Fruit fly (Drosophila melanogaster) whole organism, embryonic: ENCODE results near the gene CG42465.

ENCODE experiments used
- CG11398 ChIP-seq: fragments of 200-800 bp; sonication (Bioruptor generic); optimal IDR thresholded peaks from 2 replicates; lab custom pipeline; 2016; ENCODE audit warnings: missing biosample characterization, missing genetic modification characterization
- CG12071 ChIP-seq: fragments of 200-800 bp; sonication (Bioruptor generic); optimal IDR thresholded peaks from 3 replicates; lab custom pipeline; 2018; ENCODE audit warnings: missing biosample characterization, mild to moderate bottlenecking, missing genetic modification characterization
- CG12236 ChIP-seq: fragments of 200-800 bp; sonication (Bioruptor generic); optimal IDR thresholded peaks from 2 replicates; lab custom pipeline; 2016; ENCODE audit warnings: missing biosample characterization, missing genetic modification characterization
- CG13123 ChIP-seq: fragments of 200-800 bp; sonication (Bioruptor generic); optimal IDR thresholded peaks from 2 replicates; lab custom pipeline; 2016; ENCODE audit warnings: missing biosample characterization, missing genetic modification characterization
- CG16779 ChIP-seq: fragments of 200-800 bp; sonication (Bioruptor generic); IDR thresholded peaks from 2 replicates; pipeline ENCODE4 v1.3.6; 2022; ENCODE audit warnings: missing biosample characterization, missing genetic modification characterization
- CG2120 ChIP-seq: fragments of 200-800 bp; sonication (Bioruptor generic); optimal IDR thresholded peaks from 3 replicates; lab custom pipeline; 2016; ENCODE audit warnings: missing biosample characterization, missing genetic modification characterization
- CG31388 ChIP-seq: fragments of 200-800 bp; sonication (Bioruptor generic); optimal IDR thresholded peaks from 2 replicates; lab custom pipeline; 2016; ENCODE audit warnings: missing biosample characterization, missing genetic modification characterization
- CG3163 ChIP-seq: fragments of 200-800 bp; sonication (Bioruptor generic); optimal IDR thresholded peaks from 3 replicates; lab custom pipeline; 2016; ENCODE audit warnings: missing biosample characterization, missing genetic modification characterization
- CG34224 ChIP-seq: fragments of 200-800 bp; sonication (Bioruptor generic); IDR thresholded peaks from 3 replicates; pipeline ENCODE4 v1.3.6; 2022; ENCODE audit warnings: missing biosample characterization, missing genetic modification characterization; ENCODE audit not compliant: partially characterized antibody
- CG4328 ChIP-seq: fragments of 200-800 bp; sonication (Bioruptor generic); optimal IDR thresholded peaks from 3 replicates; lab custom pipeline; 2017; ENCODE audit warnings: missing biosample characterization, missing genetic modification reagents, missing genetic modification characterization
- CG6254 ChIP-seq: fragments of 200-800 bp; sonication (Bioruptor generic); optimal IDR thresholded peaks from 3 replicates; lab custom pipeline; 2017; ENCODE audit warnings: mild to moderate bottlenecking, missing biosample characterization, missing genetic modification reagents, missing genetic modification characterization
- CG7556 ChIP-seq: fragments of 200-800 bp; sonication (Bioruptor generic); optimal IDR thresholded peaks from 2 replicates; lab custom pipeline; 2017; ENCODE audit warnings: missing biosample characterization, mild to moderate bottlenecking, missing genetic modification characterization
- CG9215 ChIP-seq: fragments of 200-800 bp; sonication (Bioruptor generic); IDR thresholded peaks from 2 replicates; pipeline ENCODE4 v1.3.6; 2022; ENCODE audit warnings: missing biosample characterization, missing genetic modification characterization
- CoRest ChIP-seq: fragments of 200-800 bp; sonication (Bioruptor generic); optimal IDR thresholded peaks from 3 replicates; lab custom pipeline; 2018; ENCODE audit warnings: missing biosample characterization, mild to moderate bottlenecking, missing genetic modification characterization, moderate library complexity
- Deaf1 ChIP-seq: fragments of 200-800 bp; optimal IDR thresholded peaks from 3 replicates; lab custom pipeline; 2019; ENCODE audit warnings: missing biosample characterization, mild to moderate bottlenecking, missing genetic modification characterization, moderate library complexity
- Dfd ChIP-seq, 2 experiments: fragments of >200 bp; optimal IDR thresholded peaks; 2 replicates each; lab custom pipeline; 2017; ENCODE audit warnings: missing biosample characterization in 2 of 2, missing genetic modification characterization in 2 of 2
- Elba2 ChIP-seq: fragments of 200-800 bp; sonication (Bioruptor generic); optimal IDR thresholded peaks from 3 replicates; lab custom pipeline; 2016; ENCODE audit warnings: missing biosample characterization, missing genetic modification characterization
- Fer3 ChIP-seq: fragments of 200-800 bp; sonication (Bioruptor generic); optimal IDR thresholded peaks from 2 replicates; lab custom pipeline; 2018; ENCODE audit warnings: missing biosample characterization, mild to moderate bottlenecking, missing genetic modification characterization, moderate library complexity
- Hr51 ChIP-seq, 2 experiments: fragments of 200-800 bp; sonication (Bioruptor generic); optimal IDR thresholded peaks; 2 replicates in 1 of 2; 3 replicates in 1 of 2; lab custom pipeline; 2016 to 2018; ENCODE audit warnings: missing biosample characterization in 2 of 2, missing genetic modification characterization in 2 of 2, mild to moderate bottlenecking in 1 of 2, moderate library complexity in 1 of 2
- Lhr ChIP-seq: fragments of 200-800 bp; sonication (Bioruptor generic); optimal IDR thresholded peaks from 3 replicates; lab custom pipeline; 2017; ENCODE audit warnings: mild to moderate bottlenecking, missing biosample characterization, missing genetic modification reagents, missing genetic modification characterization
- Med ChIP-seq: fragments of 200-800 bp; sonication (Bioruptor generic); peaks from one replicate; lab custom pipeline; 2016; ENCODE audit warnings: missing biosample characterization, missing genetic modification characterization, mild to moderate bottlenecking, inconsistent platforms, moderate library complexity
- NK7.1 ChIP-seq: fragments of 200-800 bp; sonication (Bioruptor generic); optimal IDR thresholded peaks from 3 replicates; lab custom pipeline; 2016; ENCODE audit warnings: missing biosample characterization, missing genetic modification characterization
- PHDP ChIP-seq: fragments of 200-800 bp; sonication (Bioruptor generic); optimal IDR thresholded peaks from 3 replicates; lab custom pipeline; 2018; ENCODE audit warnings: missing biosample characterization, mild to moderate bottlenecking, missing genetic modification characterization, moderate library complexity
- Rfx ChIP-seq: fragments of 200-800 bp; sonication (Bioruptor generic); IDR thresholded peaks from 2 replicates; pipeline ENCODE4 v1.3.6; 2022; ENCODE audit warnings: missing biosample characterization, missing genetic modification characterization
- Sox102F ChIP-seq: fragments of 200-800 bp; sonication (Bioruptor generic); optimal IDR thresholded peaks from 2 replicates; lab custom pipeline; 2018; ENCODE audit warnings: missing biosample characterization, mild to moderate bottlenecking, missing genetic modification characterization, moderate library complexity
- Ssrp ChIP-seq: fragments of 200-800 bp; sonication (Bioruptor generic); optimal IDR thresholded peaks from 2 replicates; lab custom pipeline; 2018; ENCODE audit warnings: missing biosample characterization, mild to moderate bottlenecking, missing genetic modification characterization, moderate library complexity
- Trl ChIP-seq, 3 experiments: fragments of >200 bp in 2 of 3; fragments of 200-800 bp in 1 of 3; sonication (Bioruptor generic) in 1 of 3; optimal IDR thresholded peaks; 2 replicates in 1 of 3; 3 replicates in 2 of 3; lab custom pipeline; 2016 to 2017; ENCODE audit warnings: missing biosample characterization in 1 of 3, missing genetic modification characterization in 1 of 3
- abd-A ChIP-seq: fragments of 200-800 bp; sonication (Bioruptor generic); optimal IDR thresholded peaks from 3 replicates; lab custom pipeline; 2019; ENCODE audit warnings: missing biosample characterization, mild to moderate bottlenecking, missing genetic modification characterization, moderate library complexity
- dmrt99B ChIP-seq: fragments of 200-800 bp; sonication (Bioruptor generic); optimal IDR thresholded peaks from 2 replicates; lab custom pipeline; 2018; ENCODE audit warnings: missing biosample characterization, mild to moderate bottlenecking, missing genetic modification characterization, moderate library complexity
- fu2 ChIP-seq: fragments of 200-800 bp; sonication (Bioruptor generic); optimal IDR thresholded peaks from 2 replicates; lab custom pipeline; 2016; ENCODE audit warnings: missing biosample characterization, missing genetic modification characterization
- grau ChIP-seq: fragments of 200-800 bp; optimal IDR thresholded peaks from 3 replicates; lab custom pipeline; 2019; ENCODE audit warnings: missing biosample characterization, mild to moderate bottlenecking, missing genetic modification characterization, moderate library complexity
- grn ChIP-seq: fragments of 200-800 bp; sonication (Bioruptor generic); optimal IDR thresholded peaks from 3 replicates; lab custom pipeline; 2017; ENCODE audit warnings: missing biosample characterization, missing genetic modification characterization
- gsb-n ChIP-seq: fragments of 200-800 bp; sonication (Bioruptor generic); optimal IDR thresholded peaks from 3 replicates; lab custom pipeline; 2018; ENCODE audit warnings: missing biosample characterization, mild to moderate bottlenecking, missing genetic modification characterization
- ken ChIP-seq: fragments of 200-800 bp; sonication (Bioruptor generic); IDR thresholded peaks from 3 replicates; pipeline ENCODE4 v1.3.6; 2022; ENCODE audit warnings: missing biosample characterization, missing genetic modification characterization
- mirr ChIP-seq: fragments of 200-800 bp; sonication (Bioruptor generic); optimal IDR thresholded peaks from 3 replicates; lab custom pipeline; 2018; ENCODE audit warnings: missing biosample characterization, mild to moderate bottlenecking, missing genetic modification characterization
- nerfin-2 ChIP-seq: fragments of 200-800 bp; sonication (Bioruptor generic); IDR thresholded peaks from 2 replicates; pipeline ENCODE4 v1.3.6; 2022; ENCODE audit warnings: missing biosample characterization, missing genetic modification characterization; ENCODE audit not compliant: partially characterized antibody
- peb ChIP-seq: fragments of 200-800 bp; sonication (Bioruptor generic); IDR thresholded peaks from 2 replicates; pipeline ENCODE4 v1.3.6; 2022; ENCODE audit warnings: missing biosample characterization, missing genetic modification characterization
- repo ChIP-seq: fragments of 200-800 bp; sonication (Bioruptor generic); optimal IDR thresholded peaks from 2 replicates; lab custom pipeline; 2016; ENCODE audit warnings: missing biosample characterization, missing genetic modification characterization
- rib ChIP-seq: fragments of 200-800 bp; sonication (Bioruptor generic); IDR thresholded peaks from 2 replicates; pipeline ENCODE4 v1.3.6; 2022; ENCODE audit warnings: missing biosample characterization, missing genetic modification characterization
- row ChIP-seq: fragments of 200-800 bp; sonication (Bioruptor generic); IDR thresholded peaks from 3 replicates; pipeline ENCODE4 v1.3.6; 2022; ENCODE audit warnings: missing biosample characterization, missing genetic modification characterization
- sens ChIP-seq: fragments of 200-800 bp; sonication (Bioruptor generic); peaks from one replicate; lab custom pipeline; 2016; ENCODE audit warnings: missing biosample characterization, missing genetic modification characterization
- sna ChIP-seq: fragments of 200-800 bp; sonication (Bioruptor generic); IDR thresholded peaks from 2 replicates; pipeline ENCODE4 v1.3.6; 2022; ENCODE audit warnings: missing biosample characterization, missing genetic modification characterization; ENCODE audit not compliant: partially characterized antibody
- trem ChIP-seq: fragments of 200-800 bp; optimal IDR thresholded peaks from 3 replicates; lab custom pipeline; 2019; ENCODE audit warnings: missing biosample characterization, mild to moderate bottlenecking, missing genetic modification characterization, moderate library complexity
- ttk ChIP-seq: fragments of 200-800 bp; sonication (Bioruptor generic); IDR thresholded peaks from 2 replicates; pipeline ENCODE4 v2.1.2; 2022; ENCODE audit warnings: missing biosample characterization, missing genetic modification characterization
- zen ChIP-seq: fragments of 200-800 bp; sonication (Bioruptor generic); optimal IDR thresholded peaks from 3 replicates; lab custom pipeline; 2018; ENCODE audit warnings: missing biosample characterization, mild to moderate bottlenecking, missing genetic modification characterization, moderate library complexity
- zen2 ChIP-seq: fragments of 200-800 bp; sonication (Bioruptor generic); IDR thresholded peaks from 3 replicates; pipeline ENCODE4 v1.3.6; 2022; ENCODE audit warnings: missing biosample characterization, missing genetic modification characterization; ENCODE audit not compliant: partially characterized antibody
- zfh2 ChIP-seq: fragments of 200-800 bp; sonication (Bioruptor generic); optimal IDR thresholded peaks from 2 replicates; lab custom pipeline; 2016; ENCODE audit warnings: missing biosample characterization, missing genetic modification characterization

Gene CG42465

dm6 chr2L:3730182-3730975 lies 30.4 kb downstream of the CG42465 start, which contains the start of gene CG10019 (continued):
- TF ChIP-seq zen (tag; lab: Kevin White, UChicago) (no peak), rib (0 out of 2 replicates have a peak, but pooled peaks have one; percentile 18), CG12236 (no peak), ttk (no peak), peb (GFP tag; lab: Robert Waterston, UW) (no peak), sens (GFP tag; lab: Kevin White, UChicago) (peak; percentile 75), CG13123 (no peak), grn (no peak), CG3163 (peak; percentile 98), CoRest (no peak), Elba2 (GFP tag; lab: Kevin White, UChicago) (peak; percentile 61), CG12071 (no peak), Deaf1 (tag; lab: Kevin White, UChicago) (peak; percentile 47), Trl (optimal IDR thresholded peaks at IDR 0.05; lab: Kevin White, UChicago) (peak; percentile 80 to 98), Trl (GFP tag; optimal IDR thresholded peaks at IDR 0.05; lab: Kevin White, UChicago) (no peak)
- TF ChIP-seq, all 482 proteins: peak for 18

- no peak for TF ChIP-seq sna
- TF ChIP-seq CG31388 (GFP tag; lab: Kevin White, UChicago): no peak
- TF ChIP-seq dmrt99B (tag; lab: Kevin White, UChicago): no peak
- no peak for TF ChIP-seq repo (GFP tag; lab: Kevin White, UChicago)
- TF ChIP-seq Lhr (GFP tag; lab: Kevin White, UChicago): no peak
- TF ChIP-seq Sox102F (GFP tag; lab: Kevin White, UChicago): no peak
- no peak for TF ChIP-seq CG4328
- TF ChIP-seq zen2 (GFP tag; lab: Robert Waterston, UW): no peak
- no peak for TF ChIP-seq trem (tag; lab: Kevin White, UChicago)
- TF ChIP-seq CG34224 (GFP tag; lab: Robert Waterston, UW): no peak
- no peak for TF ChIP-seq CG9215 (GFP tag; lab: Robert Waterston, UW)
- TF ChIP-seq CG6254 (GFP tag; lab: Kevin White, UChicago): no peak
- TF ChIP-seq ken (GFP tag; lab: Robert Waterston, UW): no peak
- no peak for TF ChIP-seq mirr (GFP tag; lab: Kevin White, UChicago)
- TF ChIP-seq Fer3 (tag; lab: Kevin White, UChicago): no peak
- no peak for TF ChIP-seq zfh2
- no peak for TF ChIP-seq Rfx (GFP tag; lab: Robert Waterston, UW)
- TF ChIP-seq Dfd (GFP tag; optimal IDR thresholded peaks at IDR 0.05; lab: Kevin White, UChicago): no peak
- no peak for TF ChIP-seq fu2 (GFP tag; lab: Kevin White, UChicago)
Observed at dm6 chr2L:3731055-3731454, 31.1 kb downstream of the CG42465 start.

- TF ChIP-seq PHDP (tag; lab: Kevin White, UChicago): peak; percentile 13
- TF ChIP-seq nerfin-2 (GFP tag; lab: Robert Waterston, UW): no peak
- TF ChIP-seq CG2120 (GFP tag; lab: Kevin White, UChicago): no peak
- peak; percentile 12 for TF ChIP-seq Med (GFP tag; lab: Kevin White, UChicago)
- TF ChIP-seq CG7556 (GFP tag; lab: Kevin White, UChicago): peak; percentile 43
- no peak for TF ChIP-seq CG11398 (GFP tag; lab: Kevin White, UChicago)
- TF ChIP-seq gsb-n (tag; lab: Kevin White, UChicago): no peak
- TF ChIP-seq abd-A: peak; percentile 86
- peak in 1 of 2 experiments; percentile 39 for TF ChIP-seq Hr51 (GFP tag; optimal IDR thresholded peaks at IDR 0.05; lab: Kevin White, UChicago)
- no peak for TF ChIP-seq CG12071
- peak; percentile 2 for TF ChIP-seq Ssrp (tag; lab: Kevin White, UChicago)
- no peak for TF ChIP-seq NK7.1 (GFP tag; lab: Kevin White, UChicago)
- TF ChIP-seq row (GFP tag; lab: Robert Waterston, UW): peak; percentile 31; the same call in 2 of the 3 replicates
- TF ChIP-seq CG16779: no peak
- peak; percentile 25 for TF ChIP-seq grau (tag; lab: Kevin White, UChicago)
Observed at dm6 chr2L:3737003-3737662, 37.1 kb downstream of the CG42465 start.
